Worm (Caenorhabditis elegans): Measurements from ENCODE around the gene rde-11.

ce11 chrIV:13085675-13086074 is 19.3 kb upstream of the rde-11 start:
- TF ChIP-seq unc-39 (tag; optimal IDR thresholded peaks at IDR 0.05): no peak
- no peak for TF ChIP-seq ama-1 (optimal IDR thresholded peaks at IDR 0.05)
- no peak for TF ChIP-seq nhr-237 (tag; optimal IDR thresholded peaks at IDR 0.05)
- no peak for TF ChIP-seq aly-2 (tag; optimal IDR thresholded peaks at IDR 0.05)
- no peak for TF ChIP-seq Y75B8A.6 (GFP tag; IDR thresholded peaks at IDR 0.05)
- no peak for TF ChIP-seq ceh-62 (tag; optimal IDR thresholded peaks at IDR 0.05)
- no peak for TF ChIP-seq F37D6.2 (tag; optimal IDR thresholded peaks at IDR 0.05)
- no peak for TF ChIP-seq nhr-11 (tag; optimal IDR thresholded peaks at IDR 0.05)
- no peak for TF ChIP-seq nhr-111 (GFP tag; optimal IDR thresholded peaks at IDR 0.05)
- no peak for TF ChIP-seq lir-3 (tag; optimal IDR thresholded peaks at IDR 0.05)
- no peak for TF ChIP-seq ztf-11 (tag; optimal IDR thresholded peaks at IDR 0.05)
- TF ChIP-seq nhr-28 (tag; optimal IDR thresholded peaks at IDR 0.05): no peak
- no peak for TF ChIP-seq mep-1 (tag; optimal IDR thresholded peaks at IDR 0.05)
- TF ChIP-seq ztf-7 (tag; optimal IDR thresholded peaks at IDR 0.05): no peak
